Fruit fly (Drosophila melanogaster) whole organism, embryonic: ENCODE results near the gene Reg-2.

Experiments used
- Adf1 ChIP-seq: fragments of 200-800 bp; sonication (Bioruptor generic); IDR thresholded peaks from 2 replicates; pipeline ENCODE4 v1.3.6; 2022; ENCODE audit warnings: missing biosample characterization, missing genetic modification characterization
- BEAF-32 ChIP-seq: fragments of 200-800 bp; sonication (Bioruptor generic); optimal IDR thresholded peaks from 3 replicates; lab custom pipeline; 2017; ENCODE audit warnings: missing biosample characterization, missing genetic modification characterization, mild to moderate bottlenecking, moderate library complexity, missing genetic modification reagents
- CG10209 ChIP-seq: fragments of 200-800 bp; sonication (Bioruptor generic); optimal IDR thresholded peaks from 3 replicates; lab custom pipeline; 2017; ENCODE audit warnings: missing biosample characterization, mild to moderate bottlenecking, missing genetic modification characterization, missing genetic modification reagents
- CG10959 ChIP-seq: fragments of 200-800 bp; sonication (Bioruptor generic); IDR thresholded peaks from 2 replicates; pipeline ENCODE4 v1.3.6; 2022; ENCODE audit warnings: missing biosample characterization, missing genetic modification characterization
- CG11398 ChIP-seq: fragments of 200-800 bp; sonication (Bioruptor generic); optimal IDR thresholded peaks from 2 replicates; lab custom pipeline; 2016; ENCODE audit warnings: missing biosample characterization, missing genetic modification characterization
- CG11723 ChIP-seq: fragments of 200-800 bp; sonication (Bioruptor generic); optimal IDR thresholded peaks from 2 replicates; lab custom pipeline; 2017; ENCODE audit warnings: missing biosample characterization, mild to moderate bottlenecking, missing genetic modification characterization
- CG12769 ChIP-seq: fragments of 200-800 bp; sonication (Bioruptor generic); optimal IDR thresholded peaks from 2 replicates; lab custom pipeline; 2019; ENCODE audit warnings: missing biosample characterization, mild to moderate bottlenecking, missing genetic modification characterization, moderate library complexity
- CG12942 ChIP-seq: fragments of 200-800 bp; sonication (Bioruptor generic); optimal IDR thresholded peaks from 3 replicates; lab custom pipeline; 2016; ENCODE audit warnings: missing biosample characterization, missing genetic modification characterization
- CG15073 ChIP-seq: fragments of 200-800 bp; sonication (Bioruptor generic); optimal IDR thresholded peaks from 2 replicates; lab custom pipeline; 2016; ENCODE audit warnings: missing biosample characterization, missing genetic modification characterization
- CG1602 ChIP-seq: fragments of 200-800 bp; sonication (Bioruptor generic); optimal IDR thresholded peaks from 3 replicates; lab custom pipeline; 2016; ENCODE audit warnings: missing biosample characterization, missing genetic modification characterization
- CG1647 ChIP-seq: fragments of 200-800 bp; sonication (Bioruptor generic); optimal IDR thresholded peaks from 3 replicates; lab custom pipeline; 2016; ENCODE audit warnings: missing biosample characterization, missing genetic modification characterization
- CG17385 ChIP-seq: fragments of 200-800 bp; sonication (Bioruptor generic); optimal IDR thresholded peaks from 3 replicates; lab custom pipeline; 2018; ENCODE audit warnings: missing biosample characterization, mild to moderate bottlenecking, missing genetic modification characterization
- CG17612 ChIP-seq: fragments of 200-800 bp; sonication (Bioruptor generic); IDR thresholded peaks from 2 replicates; pipeline ENCODE4 v1.3.6; 2022; ENCODE audit warnings: missing biosample characterization, missing genetic modification characterization
- CG2116 ChIP-seq: fragments of 200-800 bp; sonication (Bioruptor generic); optimal IDR thresholded peaks from 3 replicates; lab custom pipeline; 2018; ENCODE audit warnings: missing biosample characterization, mild to moderate bottlenecking, missing genetic modification characterization
- CG2202 ChIP-seq: fragments of 200-800 bp; sonication (Bioruptor generic); optimal IDR thresholded peaks from 2 replicates; lab custom pipeline; 2018; ENCODE audit warnings: missing biosample characterization, mild to moderate bottlenecking, missing genetic modification characterization
- CG31441 ChIP-seq: fragments of 200-800 bp; sonication (Bioruptor generic); IDR thresholded peaks from 2 replicates; pipeline ENCODE4 v1.3.6; 2022; ENCODE audit warnings: missing biosample characterization, missing genetic modification characterization
- CG32772 ChIP-seq: fragments of 200-800 bp; sonication (Bioruptor generic); IDR thresholded peaks from 2 replicates; pipeline ENCODE4 v1.3.6; 2022; ENCODE audit warnings: missing biosample characterization, missing genetic modification characterization
- CG34422 ChIP-seq: fragments of 200-800 bp; sonication (Bioruptor generic); IDR thresholded peaks from 3 replicates; pipeline ENCODE4 v1.3.6; 2022; ENCODE audit warnings: missing biosample characterization, missing genetic modification characterization
- CG3726 ChIP-seq: fragments of 200-800 bp; sonication (Bioruptor generic); IDR thresholded peaks from 3 replicates; pipeline ENCODE4, ENCODE4 v1.3.6; 2022; ENCODE audit warnings: missing biosample characterization, missing genetic modification characterization
- CG4282 ChIP-seq: fragments of 200-800 bp; sonication (Bioruptor generic); optimal IDR thresholded peaks from 2 replicates; lab custom pipeline; 2016; ENCODE audit warnings: missing biosample characterization, missing genetic modification characterization
- CG8478 ChIP-seq: fragments of >200 bp; optimal IDR thresholded peaks from 2 replicates; lab custom pipeline; 2018
- CG8765 ChIP-seq: fragments of 200-800 bp; sonication (Bioruptor generic); IDR thresholded peaks from 2 replicates; pipeline ENCODE4 v1.3.6; 2022; ENCODE audit warnings: missing biosample characterization, missing genetic modification characterization
- CG9727 ChIP-seq: fragments of 200-800 bp; sonication (Bioruptor generic); optimal IDR thresholded peaks from 3 replicates; lab custom pipeline; 2017; ENCODE audit warnings: missing biosample characterization, mild to moderate bottlenecking, missing genetic modification characterization
- Elba2 ChIP-seq: fragments of 200-800 bp; sonication (Bioruptor generic); optimal IDR thresholded peaks from 3 replicates; lab custom pipeline; 2016; ENCODE audit warnings: missing biosample characterization, missing genetic modification characterization
- Gug ChIP-seq: fragments of 200-800 bp; sonication (Bioruptor generic); IDR thresholded peaks from 4 replicates; pipeline ENCODE4 v1.3.6; 2022; ENCODE audit warnings: missing biosample characterization, missing genetic modification characterization
- Jarid2 ChIP-seq: fragments of 200-800 bp; sonication (Bioruptor generic); optimal IDR thresholded peaks from 3 replicates; lab custom pipeline; 2017; ENCODE audit warnings: mild to moderate bottlenecking, missing biosample characterization, missing genetic modification reagents, missing genetic modification characterization
- Kr ChIP-seq: fragments of 200-800 bp; sonication (Bioruptor generic); optimal IDR thresholded peaks from 2 replicates; lab custom pipeline; 2017; ENCODE audit warnings: missing biosample characterization, mild to moderate bottlenecking, missing genetic modification characterization
- Meics ChIP-seq: fragments of 200-800 bp; sonication (Bioruptor generic); optimal IDR thresholded peaks from 2 replicates; lab custom pipeline; 2017; ENCODE audit warnings: missing biosample characterization, mild to moderate bottlenecking, missing genetic modification characterization
- Mrtf ChIP-seq: fragments of 200-800 bp; sonication (Bioruptor generic); IDR thresholded peaks from 3 replicates; pipeline ENCODE4 v1.3.6; 2022; ENCODE audit warnings: missing biosample characterization, missing genetic modification characterization
- Ravus ChIP-seq: fragments of 200-800 bp; sonication (Bioruptor generic); IDR thresholded peaks from 2 replicates; pipeline ENCODE4 v1.3.6; 2022; ENCODE audit warnings: missing biosample characterization, missing genetic modification characterization
- Taf1 ChIP-seq: fragments of 200-800 bp; sonication (Bioruptor generic); IDR thresholded peaks from 2 replicates; pipeline ENCODE4 v1.3.6; 2022; ENCODE audit warnings: missing biosample characterization, missing genetic modification characterization
- Xbp1 ChIP-seq: fragments of 200-800 bp; sonication (Bioruptor generic); optimal IDR thresholded peaks from 3 replicates; lab custom pipeline; 2016; ENCODE audit warnings: missing biosample characterization, mild to moderate bottlenecking, missing genetic modification characterization
- az2 ChIP-seq: fragments of 200-800 bp; sonication (Bioruptor generic); optimal IDR thresholded peaks from 3 replicates; lab custom pipeline; 2016; ENCODE audit warnings: missing biosample characterization, missing genetic modification characterization
- bab2 ChIP-seq: fragments of 200-800 bp; sonication (Bioruptor generic); optimal IDR thresholded peaks from 2 replicates; lab custom pipeline; 2016; ENCODE audit warnings: missing biosample characterization, missing genetic modification characterization
- cad ChIP-seq: fragments of >200 bp; optimal IDR thresholded peaks from 2 replicates; lab custom pipeline; 2017; ENCODE audit warnings: missing biosample characterization, missing genetic modification characterization
- dati ChIP-seq: fragments of 200-800 bp; sonication (Bioruptor generic); IDR thresholded peaks from 2 replicates; pipeline ENCODE4 v1.3.6; 2022; ENCODE audit warnings: missing biosample characterization, missing genetic modification characterization
- dm ChIP-seq: fragments of 200-800 bp; sonication (Bioruptor generic); optimal IDR thresholded peaks from 3 replicates; lab custom pipeline; 2016; ENCODE audit warnings: missing biosample characterization, missing genetic modification characterization
- kni ChIP-seq: fragments of 200-800 bp; sonication (Bioruptor generic); optimal IDR thresholded peaks from 3 replicates; lab custom pipeline; 2017; ENCODE audit warnings: mild to moderate bottlenecking, missing biosample characterization, missing genetic modification reagents, missing genetic modification characterization
- nau ChIP-seq: fragments of 200-800 bp; sonication (Bioruptor generic); optimal IDR thresholded peaks from 3 replicates; lab custom pipeline; 2017; ENCODE audit warnings: missing biosample characterization, mild to moderate bottlenecking, missing genetic modification characterization, missing genetic modification reagents
- nom ChIP-seq: fragments of 200-800 bp; sonication (Bioruptor generic); optimal IDR thresholded peaks from 2 replicates; lab custom pipeline; 2017; ENCODE audit warnings: missing biosample characterization, missing genetic modification characterization, mild to moderate bottlenecking, moderate library complexity, missing genetic modification reagents
- pho ChIP-seq: fragments of 200-800 bp; sonication (Bioruptor generic); optimal IDR thresholded peaks from 2 replicates; lab custom pipeline; 2016; ENCODE audit warnings: missing biosample characterization, missing genetic modification characterization
- prd ChIP-seq, 3 experiments: fragments of >200 bp in 2 of 3; fragments of 200-800 bp in 1 of 3; sonication (Bioruptor generic) in 1 of 3; optimal IDR thresholded peaks in 2 of 3; IDR thresholded peaks in 1 of 3; 2 replicates in 2 of 3; 3 replicates in 1 of 3; pipeline versions ENCODE4 v1.3.6 to Lab custom; 2017 to 2022; ENCODE audit warnings: missing biosample characterization in 1 of 3, missing genetic modification characterization in 1 of 3
- psq ChIP-seq: fragments of 200-800 bp; sonication (Bioruptor generic); optimal IDR thresholded peaks from 2 replicates; lab custom pipeline; 2017; ENCODE audit warnings: missing biosample characterization, missing genetic modification characterization
- ranshi ChIP-seq: fragments of 200-800 bp; sonication (Bioruptor generic); IDR thresholded peaks from 2 replicates; pipeline ENCODE4 v1.3.6; 2022; ENCODE audit warnings: missing biosample characterization, missing genetic modification characterization
- sima ChIP-seq: fragments of 200-800 bp; sonication (Bioruptor generic); optimal IDR thresholded peaks from 2 replicates; lab custom pipeline; 2016; ENCODE audit warnings: missing biosample characterization, missing genetic modification characterization
- slbo ChIP-seq: fragments of 200-800 bp; sonication (Bioruptor generic); IDR thresholded peaks from 2 replicates; pipeline ENCODE4 v1.3.6; 2022; ENCODE audit warnings: missing biosample characterization, missing genetic modification characterization
- sna ChIP-seq: fragments of 200-800 bp; sonication (Bioruptor generic); IDR thresholded peaks from 2 replicates; pipeline ENCODE4 v1.3.6; 2022; ENCODE audit warnings: missing biosample characterization, missing genetic modification characterization; ENCODE audit not compliant: partially characterized antibody
- stwl ChIP-seq: fragments of 200-800 bp; sonication (Bioruptor generic); optimal IDR thresholded peaks from 3 replicates; lab custom pipeline; 2018; ENCODE audit warnings: missing biosample characterization, mild to moderate bottlenecking, missing genetic modification characterization, moderate library complexity
- wdn ChIP-seq: fragments of 200-800 bp; sonication (Bioruptor generic); IDR thresholded peaks from 2 replicates; pipeline ENCODE4 v1.3.6; 2022; ENCODE audit warnings: missing biosample characterization, missing genetic modification characterization
- zen ChIP-seq: fragments of 200-800 bp; sonication (Bioruptor generic); optimal IDR thresholded peaks from 3 replicates; lab custom pipeline; 2018; ENCODE audit warnings: missing biosample characterization, mild to moderate bottlenecking, missing genetic modification characterization, moderate library complexity

Reg-2 gene

DNA sequence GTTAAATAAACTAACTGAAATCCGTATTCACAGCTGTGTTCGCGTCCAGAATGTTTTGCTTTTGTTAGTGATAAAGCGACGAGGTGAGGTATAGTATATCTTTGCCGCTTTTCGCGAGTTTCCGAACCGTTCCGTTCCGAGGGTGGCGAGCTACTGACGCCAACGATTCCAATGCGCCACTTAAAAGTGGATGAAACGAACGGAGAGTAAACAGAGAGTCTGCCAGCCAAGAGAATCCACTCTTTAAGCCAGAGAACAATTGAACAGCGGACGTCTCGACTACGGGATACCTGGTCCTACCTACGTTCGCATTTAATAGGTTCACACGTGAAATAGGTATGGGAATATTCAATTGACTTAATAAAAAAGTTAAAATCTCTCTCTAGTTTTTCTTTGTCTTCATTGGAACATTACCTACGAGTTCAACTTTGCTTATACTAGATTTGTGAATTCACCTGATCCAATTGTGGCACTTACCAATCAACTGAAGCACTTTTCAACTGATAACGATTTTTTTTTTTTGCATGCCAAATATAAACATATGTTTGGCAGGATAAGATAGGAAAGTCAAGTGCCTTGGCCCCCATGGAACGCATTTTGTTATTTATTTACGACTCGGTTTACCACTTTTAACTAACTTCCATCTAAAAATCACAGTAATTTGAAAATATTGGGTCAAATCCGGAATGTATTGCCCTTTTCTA, 2.4 kb downstream of the Reg-2 start, which contains the start of gene CG13893 (continued):
- TF ChIP-seq prd (optimal IDR thresholded peaks at IDR 0.05; lab: Kevin White, UChicago) = no peak
- peak; percentile 8; the same call in 1 of the 3 replicates for TF ChIP-seq prd (GFP tag; IDR thresholded peaks at IDR 0.05; lab: Robert Waterston, UW)
- TF ChIP-seq CG17385 (GFP tag; lab: Kevin White, UChicago) = peak; percentile 52
- no peak for TF ChIP-seq nau (GFP tag; lab: Kevin White, UChicago)
- TF ChIP-seq stwl = no peak
- TF ChIP-seq bab2 = peak; percentile 5
- TF ChIP-seq Adf1 = peak; percentile 69
- peak; percentile 51 for TF ChIP-seq CG1647 (GFP tag; lab: Kevin White, UChicago)
- no peak for TF ChIP-seq dati
- no peak for TF ChIP-seq dm
- peak; percentile 22 for TF ChIP-seq kni (GFP tag; lab: Kevin White, UChicago)
- TF ChIP-seq Kr (GFP tag; lab: Kevin White, UChicago) = no peak
- no peak for TF ChIP-seq CG10209
- TF ChIP-seq CG8478 = no peak
- TF ChIP-seq CG31441 (GFP tag; lab: Robert Waterston, UW) = no peak
- no peak for TF ChIP-seq Xbp1 (GFP tag; lab: Kevin White, UChicago)
- TF ChIP-seq cad (GFP tag; lab: Kevin White, UChicago) = no peak
- TF ChIP-seq CG1602 = no peak
- no peak for TF ChIP-seq CG8765 (GFP tag; lab: Robert Waterston, UW)
- TF ChIP-seq Jarid2 (GFP tag; lab: Kevin White, UChicago) = peak; percentile 98
- peak; percentile 57 for TF ChIP-seq nom (GFP tag; lab: Kevin White, UChicago)
- no peak for TF ChIP-seq CG2202 (tag; lab: Kevin White, UChicago)
- TF ChIP-seq pho (GFP tag; lab: Kevin White, UChicago) = peak; percentile 21
- no peak for TF ChIP-seq CG10959 (GFP tag; lab: Robert Waterston, UW)
- TF ChIP-seq Gug (GFP tag; lab: Robert Waterston, UW) = no peak; the same call in 3 of the 4 replicates
- no peak for TF ChIP-seq BEAF-32 (GFP tag; lab: Kevin White, UChicago)
- no peak for TF ChIP-seq Taf1 (GFP tag; lab: Robert Waterston, UW)
- TF ChIP-seq CG9727 (GFP tag; lab: Kevin White, UChicago) = no peak
- TF ChIP-seq zen = no peak
- peak; percentile 77; the same call in 1 of the 3 replicates for TF ChIP-seq CG34422
- peak; percentile 74 for TF ChIP-seq CG12769 (tag; lab: Kevin White, UChicago)
- no peak for TF ChIP-seq CG12942
- 0 out of 2 replicates have a peak, but pooled peaks have one; percentile 34 for TF ChIP-seq CG17612
- TF ChIP-seq Meics = peak; percentile 32
- TF ChIP-seq sima = no peak
- TF ChIP-seq Mrtf (GFP tag; lab: Robert Waterston, UW) = no peak
- TF ChIP-seq psq (GFP tag; lab: Kevin White, UChicago) = no peak
- no peak for TF ChIP-seq CG11723 (GFP tag; lab: Kevin White, UChicago)
- peak; percentile 44; the same call in 1 of the 2 replicates for TF ChIP-seq ranshi (GFP tag; lab: Robert Waterston, UW)
- no peak for TF ChIP-seq CG3726 (GFP tag; lab: Robert Waterston, UW)
- TF ChIP-seq CG32772 (GFP tag; lab: Robert Waterston, UW) = 0 out of 2 replicates have a peak, but pooled peaks have one; percentile 14
- no peak for TF ChIP-seq CG4282 (GFP tag; lab: Kevin White, UChicago)
- no peak for TF ChIP-seq Ravus (GFP tag; lab: Robert Waterston, UW)
- no peak for TF ChIP-seq CG2116 (GFP tag; lab: Kevin White, UChicago)
- no peak for TF ChIP-seq Elba2 (GFP tag; lab: Kevin White, UChicago)
- no peak for TF ChIP-seq az2 (GFP tag; lab: Kevin White, UChicago)
- no peak for TF ChIP-seq CG15073
- peak; percentile 42; the same call in 1 of the 2 replicates for TF ChIP-seq wdn (GFP tag; lab: Robert Waterston, UW)
- peak; percentile 42 for TF ChIP-seq slbo (GFP tag; lab: Robert Waterston, UW)
- TF ChIP-seq CG11398 (GFP tag; lab: Kevin White, UChicago) = peak; percentile 32
- TF ChIP-seq sna (GFP tag; lab: Robert Waterston, UW) = no peak
